Worm (Caenorhabditis elegans): ENCODE results near the gene aqp-1.

DNA sequence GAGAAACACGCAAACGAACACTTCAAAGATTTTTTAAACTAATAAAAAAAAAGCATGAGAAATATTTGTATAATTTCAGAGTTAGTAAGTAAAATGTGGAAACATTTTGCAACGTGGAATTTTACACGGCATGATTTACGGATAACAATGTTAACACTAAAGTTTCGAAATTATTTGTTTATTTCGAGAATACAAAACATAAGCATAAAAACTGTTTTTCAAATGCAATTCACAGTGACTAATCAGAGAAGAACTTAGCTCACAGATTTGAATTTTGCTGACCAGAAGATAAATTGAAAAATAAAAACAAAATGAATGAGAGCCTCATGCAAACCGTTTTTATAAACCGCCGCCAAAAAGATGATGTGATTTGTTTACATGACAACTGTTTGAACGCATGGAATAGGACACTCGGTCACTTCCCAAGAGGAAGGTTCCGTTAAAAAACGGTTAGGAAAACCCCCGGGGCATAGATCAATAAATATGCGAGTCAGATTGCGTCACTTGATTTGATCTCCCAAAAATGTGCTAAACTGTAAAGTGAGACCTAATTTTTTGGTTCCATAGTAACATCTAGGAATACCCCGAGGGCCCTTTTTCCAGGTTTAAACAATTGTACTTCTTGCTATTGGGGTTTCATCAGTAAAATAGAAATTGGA, 12.2 kb downstream of the aqp-1 start, which contains the start of gene clh-3:
- TF ChIP-seq nfya-1 (tag; optimal IDR thresholded peaks at IDR 0.05; ENCODE audit: insufficient read depth) (no peak), mdl-1 (tag; optimal IDR thresholded peaks at IDR 0.05) (no peak), snpc-4 (tag; optimal IDR thresholded peaks at IDR 0.05) (no peak), ztf-11 (tag; optimal IDR thresholded peaks at IDR 0.05) (no peak), nhr-28 (tag; optimal IDR thresholded peaks at IDR 0.05) (no peak), lin-15B (tag; optimal IDR thresholded peaks at IDR 0.05) (no peak)

Data from whole organism, L3 larva.